Fruit fly (Drosophila melanogaster) whole organism, embryonic: Measurements from ENCODE around the gene CG34002.

Source experiments
- Abd-B ChIP-seq: fragments of 200-800 bp; sonication (Bioruptor generic); optimal IDR thresholded peaks from 2 replicates; lab custom pipeline; 2018; ENCODE audit warnings: missing biosample characterization, mild to moderate bottlenecking, missing genetic modification characterization, moderate library complexity
- Adf1 ChIP-seq: fragments of 200-800 bp; sonication (Bioruptor generic); IDR thresholded peaks from 2 replicates; pipeline ENCODE4 v1.3.6; 2022; ENCODE audit warnings: missing biosample characterization, missing genetic modification characterization
- Antp ChIP-seq: fragments of 200-800 bp; sonication (Bioruptor generic); optimal IDR thresholded peaks from 3 replicates; lab custom pipeline; 2016; ENCODE audit warnings: missing biosample characterization, missing genetic modification characterization
- B-H2 ChIP-seq: fragments of 200-800 bp; sonication (Bioruptor generic); optimal IDR thresholded peaks from 2 replicates; lab custom pipeline; 2018; ENCODE audit warnings: missing biosample characterization, mild to moderate bottlenecking, missing genetic modification characterization
- CG10274 ChIP-seq: fragments of 200-800 bp; sonication (Bioruptor generic); optimal IDR thresholded peaks from 3 replicates; lab custom pipeline; 2017; ENCODE audit warnings: missing biosample characterization, mild to moderate bottlenecking, missing genetic modification characterization
- CG11247 ChIP-seq: fragments of 200-800 bp; sonication (Bioruptor generic); IDR thresholded peaks from 2 replicates; pipeline ENCODE4 v1.3.6; 2022; ENCODE audit warnings: missing biosample characterization, missing genetic modification characterization
- CG12744 ChIP-seq: fragments of 200-800 bp; sonication (Bioruptor generic); optimal IDR thresholded peaks from 2 replicates; lab custom pipeline; 2016; ENCODE audit warnings: missing biosample characterization, missing genetic modification characterization
- CG13624 ChIP-seq: fragments of 200-800 bp; sonication (Bioruptor generic); optimal IDR thresholded peaks from 2 replicates; lab custom pipeline; 2016; ENCODE audit warnings: missing biosample characterization, missing genetic modification characterization
- CG1603 ChIP-seq: fragments of 200-800 bp; sonication (Bioruptor generic); optimal IDR thresholded peaks from 2 replicates; lab custom pipeline; 2019; ENCODE audit warnings: missing biosample characterization, mild to moderate bottlenecking, missing genetic modification characterization, moderate library complexity
- CG1647 ChIP-seq: fragments of 200-800 bp; sonication (Bioruptor generic); optimal IDR thresholded peaks from 3 replicates; lab custom pipeline; 2016; ENCODE audit warnings: missing biosample characterization, missing genetic modification characterization
- CG17612 ChIP-seq: fragments of 200-800 bp; sonication (Bioruptor generic); IDR thresholded peaks from 2 replicates; pipeline ENCODE4 v1.3.6; 2022; ENCODE audit warnings: missing biosample characterization, missing genetic modification characterization
- CG2120 ChIP-seq: fragments of 200-800 bp; sonication (Bioruptor generic); optimal IDR thresholded peaks from 3 replicates; lab custom pipeline; 2016; ENCODE audit warnings: missing biosample characterization, missing genetic modification characterization
- CG30431 ChIP-seq: fragments of 200-800 bp; sonication (Bioruptor generic); optimal IDR thresholded peaks from 2 replicates; lab custom pipeline; 2017; ENCODE audit warnings: missing biosample characterization, missing genetic modification characterization
- CG31224 ChIP-seq: fragments of 200-800 bp; sonication (Bioruptor generic); IDR thresholded peaks from 2 replicates; pipeline ENCODE4 v1.3.6; 2022; ENCODE audit warnings: missing biosample characterization, missing genetic modification characterization
- CG3838 ChIP-seq: fragments of 200-800 bp; sonication (Bioruptor generic); optimal IDR thresholded peaks from 3 replicates; lab custom pipeline; 2016; ENCODE audit warnings: missing biosample characterization, missing genetic modification characterization
- CG6854 ChIP-seq: fragments of 200-800 bp; sonication (Bioruptor generic); optimal IDR thresholded peaks from 3 replicates; lab custom pipeline; 2017; ENCODE audit warnings: missing biosample characterization, mild to moderate bottlenecking, missing genetic modification characterization
- CG9437 ChIP-seq: fragments of 200-800 bp; sonication (Bioruptor generic); optimal IDR thresholded peaks from 2 replicates; lab custom pipeline; 2018; ENCODE audit warnings: missing biosample characterization, mild to moderate bottlenecking, missing genetic modification characterization
- Doc3 ChIP-seq: fragments of 200-800 bp; sonication (Bioruptor generic); IDR thresholded peaks from 3 replicates; pipeline ENCODE4 v1.3.6; 2022; ENCODE audit warnings: missing biosample characterization, missing genetic modification characterization; ENCODE audit not compliant: partially characterized antibody
- Dref ChIP-seq: fragments of 200-800 bp; sonication (Bioruptor generic); IDR thresholded peaks from 2 replicates; pipeline ENCODE4 v1.3.6; 2022; ENCODE audit warnings: missing biosample characterization, missing genetic modification characterization
- Ets65A ChIP-seq: fragments of 200-800 bp; sonication (Bioruptor generic); peaks from one replicate; lab custom pipeline; 2016; ENCODE audit warnings: missing biosample characterization, missing genetic modification characterization
- Fer2 ChIP-seq: fragments of 200-800 bp; sonication (Bioruptor generic); optimal IDR thresholded peaks from 2 replicates; lab custom pipeline; 2018; ENCODE audit warnings: missing biosample characterization, mild to moderate bottlenecking, missing genetic modification characterization, moderate library complexity
- H2.0 ChIP-seq: fragments of 200-800 bp; sonication (Bioruptor generic); IDR thresholded peaks from 2 replicates; pipeline ENCODE4 v1.3.6; 2022; ENCODE audit warnings: missing biosample characterization, missing genetic modification characterization
- Hr3 ChIP-seq: fragments of 200-800 bp; sonication (Bioruptor generic); optimal IDR thresholded peaks from 3 replicates; lab custom pipeline; 2016; ENCODE audit warnings: missing biosample characterization, missing genetic modification characterization
- Neu2 ChIP-seq: fragments of 200-800 bp; sonication (Bioruptor generic); optimal IDR thresholded peaks from 3 replicates; lab custom pipeline; 2016; ENCODE audit warnings: missing biosample characterization, missing genetic modification characterization, borderline replicate concordance
- Sry-δ ChIP-seq: fragments of 200-800 bp; sonication (Bioruptor generic); optimal IDR thresholded peaks from 2 replicates; lab custom pipeline; 2016; ENCODE audit warnings: missing biosample characterization, missing genetic modification characterization
- Usf ChIP-seq: fragments of 200-800 bp; sonication (Bioruptor generic); optimal IDR thresholded peaks from 2 replicates; lab custom pipeline; 2017; ENCODE audit warnings: missing genotype, missing biosample characterization, missing genetic modification characterization
- aop ChIP-seq: fragments of 200-800 bp; sonication (Bioruptor generic); IDR thresholded peaks from 2 replicates; pipeline ENCODE4 v1.3.6; 2022; ENCODE audit warnings: missing biosample characterization, missing genetic modification characterization
- ara ChIP-seq: fragments of 200-800 bp; sonication (Bioruptor generic); IDR thresholded peaks from 2 replicates; pipeline ENCODE4 v1.3.6; 2022; ENCODE audit warnings: missing biosample characterization, missing genetic modification characterization
- az2 ChIP-seq: fragments of 200-800 bp; sonication (Bioruptor generic); optimal IDR thresholded peaks from 3 replicates; lab custom pipeline; 2016; ENCODE audit warnings: missing biosample characterization, missing genetic modification characterization
- bbx ChIP-seq: fragments of 200-800 bp; sonication (Bioruptor generic); IDR thresholded peaks from 2 replicates; pipeline ENCODE4 v1.3.6; 2022; ENCODE audit warnings: missing biosample characterization, missing genetic modification characterization; ENCODE audit not compliant: partially characterized antibody
- cwo ChIP-seq: fragments of 200-800 bp; sonication (Bioruptor generic); optimal IDR thresholded peaks from 3 replicates; lab custom pipeline; 2017; ENCODE audit warnings: missing biosample characterization, missing genetic modification characterization, mild to moderate bottlenecking, moderate library complexity, missing genetic modification reagents
- en ChIP-seq: fragments of 200-800 bp; sonication (Bioruptor generic); optimal IDR thresholded peaks from 2 replicates; lab custom pipeline; 2016; ENCODE audit warnings: missing biosample characterization, missing genetic modification characterization
- fd64A ChIP-seq: fragments of 200-800 bp; sonication (Bioruptor generic); optimal IDR thresholded peaks from 3 replicates; lab custom pipeline; 2018; ENCODE audit warnings: missing biosample characterization, mild to moderate bottlenecking, missing genetic modification characterization
- fru ChIP-seq: fragments of >200 bp; optimal IDR thresholded peaks from 2 replicates; lab custom pipeline; 2017
- gcm ChIP-seq: fragments of 200-800 bp; sonication (Bioruptor generic); optimal IDR thresholded peaks from 2 replicates; lab custom pipeline; 2019; ENCODE audit warnings: missing biosample characterization, mild to moderate bottlenecking, missing genetic modification characterization, moderate library complexity
- gcm2 ChIP-seq: fragments of 200-800 bp; sonication (Bioruptor generic); optimal IDR thresholded peaks from 2 replicates; lab custom pipeline; 2016; ENCODE audit warnings: missing biosample characterization, missing genetic modification characterization
- gsb-n ChIP-seq: fragments of 200-800 bp; sonication (Bioruptor generic); optimal IDR thresholded peaks from 3 replicates; lab custom pipeline; 2018; ENCODE audit warnings: missing biosample characterization, mild to moderate bottlenecking, missing genetic modification characterization
- ind ChIP-seq: fragments of 200-800 bp; sonication (Bioruptor generic); optimal IDR thresholded peaks from 3 replicates; lab custom pipeline; 2016; ENCODE audit warnings: missing biosample characterization, missing genetic modification characterization
- klu ChIP-seq: fragments of 200-800 bp; sonication (Bioruptor generic); IDR thresholded peaks from 2 replicates; pipeline ENCODE4 v1.3.6; 2022; ENCODE audit warnings: missing biosample characterization, missing genetic modification characterization
- luna ChIP-seq: fragments of 200-800 bp; sonication (Bioruptor generic); optimal IDR thresholded peaks from 2 replicates; lab custom pipeline; 2016; ENCODE audit warnings: missing biosample characterization, missing genetic modification characterization
- nerfin-1 ChIP-seq: fragments of 200-800 bp; sonication (Bioruptor generic); optimal IDR thresholded peaks from 3 replicates; lab custom pipeline; 2019; ENCODE audit warnings: missing biosample characterization, mild to moderate bottlenecking, missing genetic modification characterization, moderate library complexity
- org-1 ChIP-seq: fragments of 200-800 bp; sonication (Bioruptor generic); optimal IDR thresholded peaks from 2 replicates; lab custom pipeline; 2017; ENCODE audit warnings: missing biosample characterization, missing genetic modification characterization
- pfk ChIP-seq: fragments of 200-800 bp; sonication (Bioruptor generic); optimal IDR thresholded peaks from 2 replicates; lab custom pipeline; 2018; ENCODE audit warnings: missing biosample characterization, mild to moderate bottlenecking, missing genetic modification characterization, moderate library complexity
- repo ChIP-seq: fragments of 200-800 bp; sonication (Bioruptor generic); optimal IDR thresholded peaks from 2 replicates; lab custom pipeline; 2016; ENCODE audit warnings: missing biosample characterization, missing genetic modification characterization
- sens-2 ChIP-seq: fragments of 200-800 bp; sonication (Bioruptor generic); IDR thresholded peaks from 2 replicates; pipeline ENCODE4 v1.3.6; 2022; ENCODE audit warnings: missing biosample characterization, missing genetic modification characterization
- sisA ChIP-seq: fragments of 200-800 bp; sonication (Bioruptor generic); IDR thresholded peaks from 2 replicates; pipeline ENCODE4 v1.3.6; 2022; ENCODE audit warnings: missing biosample characterization, missing genetic modification characterization
- sna ChIP-seq: fragments of 200-800 bp; sonication (Bioruptor generic); IDR thresholded peaks from 2 replicates; pipeline ENCODE4 v1.3.6; 2022; ENCODE audit warnings: missing biosample characterization, missing genetic modification characterization; ENCODE audit not compliant: partially characterized antibody
- tll ChIP-seq, 2 experiments: fragments of 200-800 bp in 1 of 2; fragments of >200 bp in 1 of 2; sonication (Bioruptor generic) in 1 of 2; optimal IDR thresholded peaks; 2 replicates each; lab custom pipeline; 2017 to 2019; ENCODE audit warnings: missing biosample characterization in 2 of 2, missing genetic modification characterization in 2 of 2, mild to moderate bottlenecking in 1 of 2, moderate library complexity in 1 of 2
- usp ChIP-seq: fragments of >200 bp; optimal IDR thresholded peaks from 2 replicates; lab custom pipeline; 2017; ENCODE audit warnings: missing biosample characterization, missing genetic modification characterization
- zfh1 ChIP-seq: fragments of 200-800 bp; sonication (Bioruptor generic); IDR thresholded peaks from 3 replicates; pipeline ENCODE4 v1.3.6; 2022; ENCODE audit warnings: missing biosample characterization, missing genetic modification characterization

The CG34002 gene

DNA sequence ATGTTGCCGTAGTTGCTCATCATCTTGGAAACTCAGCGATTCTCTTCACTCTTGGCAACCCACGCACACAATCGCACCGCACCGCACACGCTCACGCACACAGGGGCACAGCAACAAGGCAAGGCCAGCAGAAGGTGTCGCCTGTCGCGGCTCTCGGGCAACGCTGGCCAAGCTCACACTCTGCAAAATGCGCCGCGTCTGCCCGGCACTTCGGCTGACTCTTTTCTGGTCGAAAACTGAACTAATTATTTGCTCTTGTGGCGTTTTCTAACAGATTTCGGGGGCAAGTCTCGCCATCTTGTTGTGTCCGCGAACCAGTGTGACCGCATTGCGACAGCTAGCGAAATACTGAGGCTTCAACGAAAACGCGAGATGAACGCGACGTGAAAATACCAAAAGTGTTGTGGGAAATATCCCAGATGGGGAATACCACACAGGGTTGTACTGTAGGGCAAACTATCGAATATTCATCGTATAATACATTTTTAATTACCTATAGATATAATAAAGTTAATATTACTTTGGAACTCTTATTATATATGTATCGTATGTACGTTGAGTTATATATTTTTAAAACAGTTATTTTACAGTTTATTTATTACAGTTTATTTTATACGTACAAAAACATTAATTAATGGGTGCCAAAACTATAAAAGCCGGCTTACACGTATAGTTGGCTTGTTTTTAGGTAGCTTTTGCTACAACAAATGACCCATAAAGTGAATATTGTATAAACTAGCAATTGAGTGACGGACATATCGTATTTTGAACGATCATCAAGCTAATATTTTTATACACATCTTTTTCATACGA is 11.9 kb upstream of the CG34002 start, which contains the start of the genes MED19 and CG7430 (continued):
- TF ChIP-seq CG1647 (GFP tag; lab: Kevin White, UChicago) (no peak), CG3838 (GFP tag; lab: Kevin White, UChicago) (no peak), luna (no peak), sisA (GFP tag; lab: Robert Waterston, UW) (no peak), gcm (GFP tag; lab: Kevin White, UChicago) (peak; percentile 20), CG11247 (GFP tag; lab: Robert Waterston, UW) (no peak), ind (no peak), CG12744 (GFP tag; lab: Kevin White, UChicago) (no peak), CG17612 (GFP tag; lab: Robert Waterston, UW) (no peak), org-1 (GFP tag; lab: Kevin White, UChicago) (no peak), nerfin-1 (tag; lab: Kevin White, UChicago) (peak; percentile 32), aop (GFP tag; lab: Robert Waterston, UW) (no peak), tll (GFP tag; optimal IDR thresholded peaks at IDR 0.05; lab: Kevin White, UChicago) (peak in 1 of 2 experiments; percentile 25), sna (peak; percentile 49; the same call in 1 of the 2 replicates), sens-2 (GFP tag; lab: Robert Waterston, UW) (no peak), CG9437 (GFP tag; lab: Kevin White, UChicago) (peak; percentile 20), zfh1 (GFP tag; lab: Robert Waterston, UW) (0 out of 3 replicates have a peak, but pooled peaks have one; percentile 23), Fer2 (tag; lab: Kevin White, UChicago) (no peak), Neu2 (GFP tag; lab: Kevin White, UChicago) (no peak), usp (GFP tag; lab: Kevin White, UChicago) (no peak), Abd-B (GFP tag; lab: Kevin White, UChicago) (peak; percentile 62), B-H2 (GFP tag; lab: Kevin White, UChicago) (no peak), repo (GFP tag; lab: Kevin White, UChicago) (peak; percentile 28), CG31224 (GFP tag; lab: Robert Waterston, UW) (no peak), Hr3 (GFP tag; lab: Kevin White, UChicago) (no peak), bbx (GFP tag; lab: Robert Waterston, UW) (peak; percentile 56; the same call in 1 of the 2 replicates), en (GFP tag; lab: Kevin White, UChicago) (no peak), Dref (GFP tag; lab: Robert Waterston, UW) (peak; percentile 76), klu (GFP tag; lab: Robert Waterston, UW) (no peak), CG13624 (GFP tag; lab: Kevin White, UChicago) (no peak), Antp (no peak), Adf1 (GFP tag; lab: Robert Waterston, UW) (peak; percentile 36; the same call in 1 of the 2 replicates), az2 (GFP tag; lab: Kevin White, UChicago) (no peak), H2.0 (GFP tag; lab: Robert Waterston, UW) (no peak), Doc3 (peak; percentile 17; the same call in 2 of the 3 replicates), CG1603 (tag; lab: Kevin White, UChicago) (peak; percentile 61), CG30431 (GFP tag; lab: Kevin White, UChicago) (no peak), fru (lab: Kevin White, UChicago) (no peak), CG10274 (GFP tag; lab: Kevin White, UChicago) (no peak), gsb-n (no peak), pfk (no peak), Sry-δ (GFP tag; lab: Kevin White, UChicago) (peak; percentile 11), Usf (GFP tag; lab: Kevin White, UChicago) (no peak), cwo (GFP tag; lab: Kevin White, UChicago) (no peak), ara (GFP tag; lab: Robert Waterston, UW) (no peak), Ets65A (GFP tag; lab: Kevin White, UChicago) (peak; percentile 65), gcm2 (GFP tag; lab: Kevin White, UChicago) (no peak), fd64A (GFP tag; lab: Kevin White, UChicago) (peak; percentile 56), CG6854 (GFP tag; lab: Kevin White, UChicago) (peak; percentile 34), CG2120 (no peak)
